Worm (Caenorhabditis elegans) whole organism, L2 larva: ENCODE data around the gene nas-20.

Experiments used
- R02D3.7 ChIP-seq: fragments of 150-350 bp; optimal IDR thresholded peaks from 2 replicates; lab custom pipeline; 2014; ENCODE audit warnings: missing biosample characterization, missing genetic modification characterization
- aly-2 ChIP-seq: fragments of 150-350 bp; optimal IDR thresholded peaks from 2 replicates; lab custom pipeline; 2014; ENCODE audit warnings: missing biosample characterization, missing genetic modification characterization
- ama-1 ChIP-seq: fragments of 150-350 bp; optimal IDR thresholded peaks from 2 replicates; lab custom pipeline; 2018; ENCODE audit warnings: inconsistent platforms
- nhr-77 ChIP-seq: fragments of 150-350 bp; optimal IDR thresholded peaks from 2 replicates; lab custom pipeline; 2014; ENCODE audit warnings: missing biosample characterization, missing genetic modification characterization
- ztf-11 ChIP-seq: sonication (generic microtip); optimal IDR thresholded peaks from 2 replicates; lab custom pipeline; 2017; ENCODE audit warnings: missing biosample characterization, missing genetic modification characterization

- TF ChIP-seq nhr-77 (tag; lab: Kevin White, UChicago) (no peak), aly-2 (no peak), ama-1 (lab: Kevin White, UChicago) (no peak), ztf-11 (tag; lab: Kevin White, UChicago) (no peak), R02D3.7 (tag; lab: Kevin White, UChicago) (no peak)
Measured at ce11 chrV:11516141-11516591, 44.1 kb upstream of the nas-20 start, which contains the start of gene sdz-8.
